Worm (Caenorhabditis elegans) whole organism, L4 larva: ENCODE data around the gene Y48C3A.14.

Experiments
- D1046.2 ChIP-seq: fragments of 200-800 bp; sonication (Bioruptor generic); IDR thresholded peaks from 2 replicates; pipeline ENCODE4 v1.3.6; 2022; ENCODE audit warnings: missing genetic modification characterization, missing compliant biosample characterization
- F49E8.2 ChIP-seq: sonication (generic microtip); optimal IDR thresholded peaks from 2 replicates; lab custom pipeline; 2016; ENCODE audit warnings: missing compliant biosample characterization, mild to moderate bottlenecking, missing genetic modification characterization, borderline replicate concordance
- T20F7.1 ChIP-seq: fragments of 200-800 bp; sonication (Bioruptor generic); optimal IDR thresholded peaks from 2 replicates; lab custom pipeline; 2018; ENCODE audit warnings: mild to moderate bottlenecking, missing genetic modification characterization, missing compliant biosample characterization
- T26A8.4 ChIP-seq: fragments of 200-800 bp; sonication (Bioruptor generic); IDR thresholded peaks from 2 replicates; pipeline ENCODE4 v1.3.6; 2022; ENCODE audit warnings: missing genetic modification characterization, missing compliant biosample characterization
- Y105C5A.15 ChIP-seq: fragments of 200-800 bp; sonication (Bioruptor generic); IDR thresholded peaks from 2 replicates; pipeline ENCODE4 v1.3.6; 2022; ENCODE audit warnings: missing genetic modification characterization, missing compliant biosample characterization
- Y5F2A.4 ChIP-seq: fragments of 200-800 bp; sonication (Bioruptor generic); optimal IDR thresholded peaks from 2 replicates; lab custom pipeline; 2018; ENCODE audit warnings: mild to moderate bottlenecking, missing genetic modification characterization, missing compliant biosample characterization
- aha-1 ChIP-seq: fragments of 150-350 bp; peaks from one replicate; lab custom pipeline; 2014; ENCODE audit warnings: missing biosample characterization, missing genetic modification characterization
- attf-4 ChIP-seq: sonication (generic microtip); optimal IDR thresholded peaks from 3 replicates; lab custom pipeline; 2017; ENCODE audit warnings: missing biosample characterization, missing genetic modification characterization
- ceh-28 ChIP-seq: fragments of 150-350 bp; optimal IDR thresholded peaks from 2 replicates; lab custom pipeline; 2014; ENCODE audit warnings: missing biosample characterization, missing genetic modification reagents, missing genetic modification characterization
- ceh-32 ChIP-seq: sonication (generic microtip); optimal IDR thresholded peaks from 2 replicates; lab custom pipeline; 2016; ENCODE audit warnings: mild to moderate bottlenecking, missing genetic modification characterization, missing compliant biosample characterization; ENCODE audit not compliant: poor library complexity
- cey-2 ChIP-seq: sonication (generic microtip); optimal IDR thresholded peaks from 3 replicates; lab custom pipeline; 2017; ENCODE audit warnings: missing genetic modification characterization, mild to moderate bottlenecking, missing compliant biosample characterization, antibody characterized with exemption, borderline replicate concordance; ENCODE audit not compliant: insufficient read depth
- ctbp-1 ChIP-seq: fragments of 200-800 bp; sonication (Bioruptor generic); IDR thresholded peaks from 2 replicates; pipeline ENCODE4 v1.3.6; 2022; ENCODE audit warnings: missing genetic modification reagents, missing genetic modification characterization, missing compliant biosample characterization
- dmd-6 ChIP-seq: fragments of 200-800 bp; sonication (Bioruptor generic); IDR thresholded peaks from 2 replicates; pipeline ENCODE4 v1.3.6; 2022; ENCODE audit warnings: missing genetic modification reagents, missing genetic modification characterization, missing compliant biosample characterization
- dmd-8 ChIP-seq: fragments of 200-800 bp; sonication (Bioruptor generic); IDR thresholded peaks from 2 replicates; pipeline ENCODE4 v1.3.6; 2022; ENCODE audit warnings: missing genetic modification characterization, missing compliant biosample characterization
- dpl-1 ChIP-seq: fragments of 150-350 bp; optimal IDR thresholded peaks from 2 replicates; lab custom pipeline; 2014; ENCODE audit warnings: missing biosample characterization, missing genetic modification reagents, missing genetic modification characterization
- duxl-1 ChIP-seq: sonication (generic microtip); optimal IDR thresholded peaks from 2 replicates; lab custom pipeline; 2016; ENCODE audit warnings: mild to moderate bottlenecking, missing genetic modification characterization, moderate library complexity, missing compliant biosample characterization; ENCODE audit not compliant: poor library complexity
- dve-1 ChIP-seq: sonication (generic microtip); optimal IDR thresholded peaks from 2 replicates; lab custom pipeline; 2017; ENCODE audit warnings: antibody characterized with exemption, mild to moderate bottlenecking, missing genetic modification characterization, missing compliant biosample characterization; ENCODE audit not compliant: insufficient read depth
- hif-1 ChIP-seq, 2 experiments: sonication (generic microtip); optimal IDR thresholded peaks; 2 replicates each; lab custom pipeline; 2016 to 2017; ENCODE audit warnings: missing compliant biosample characterization in 2 of 2, missing genetic modification characterization in 2 of 2, missing genetic modification reagents in 2 of 2, missing genotype in 2 of 2, mild to moderate bottlenecking in 1 of 2
- hlh-30 ChIP-seq: sonication (generic microtip); optimal IDR thresholded peaks from 2 replicates; lab custom pipeline; 2017; ENCODE audit warnings: antibody characterized with exemption, mild to moderate bottlenecking, missing genetic modification characterization, missing compliant biosample characterization; ENCODE audit not compliant: insufficient read depth
- hmg-1.1 ChIP-seq: fragments of 200-800 bp; sonication (Bioruptor generic); IDR thresholded peaks from 2 replicates; pipeline ENCODE4 v1.3.6; 2022; ENCODE audit warnings: missing genetic modification reagents, missing genetic modification characterization, missing compliant biosample characterization
- lim-7 ChIP-seq: fragments of 200-800 bp; sonication (Bioruptor generic); IDR thresholded peaks from 2 replicates; pipeline ENCODE4 v1.3.6; 2022; ENCODE audit warnings: missing genetic modification characterization, missing compliant biosample characterization
- lin-1 ChIP-seq: fragments of 200-800 bp; sonication (Bioruptor generic); IDR thresholded peaks from 2 replicates; pipeline ENCODE4 v1.3.6; 2022; ENCODE audit warnings: missing genetic modification reagents, missing genetic modification characterization, missing compliant biosample characterization
- lin-13 ChIP-seq: fragments of 150-350 bp; optimal IDR thresholded peaks from 2 replicates; lab custom pipeline; 2014; ENCODE audit warnings: missing biosample characterization, missing genetic modification reagents, missing genetic modification characterization
- lin-38 ChIP-seq: fragments of 200-800 bp; sonication (Bioruptor generic); IDR thresholded peaks from 2 replicates; pipeline ENCODE4 v1.3.6; 2022; ENCODE audit warnings: missing genetic modification reagents, missing genetic modification characterization, missing compliant biosample characterization
- mdl-1 ChIP-seq, 2 experiments: fragments of 150-350 bp in 1 of 2; sonication (generic microtip) in 1 of 2; optimal IDR thresholded peaks; 2 replicates each; lab custom pipeline; 2014 to 2017; ENCODE audit warnings: missing biosample characterization in 2 of 2, missing genetic modification characterization in 2 of 2
- mdt-29 ChIP-seq: fragments of 200-800 bp; sonication (Bioruptor generic); IDR thresholded peaks from 2 replicates; pipeline ENCODE4 v1.3.6; 2022; ENCODE audit warnings: missing genetic modification reagents, missing genetic modification characterization, missing compliant biosample characterization
- mep-1 ChIP-seq: fragments of 150-350 bp; sonication (generic microtip); optimal IDR thresholded peaks from 3 replicates; lab custom pipeline; 2014; ENCODE audit warnings: missing biosample characterization, missing genetic modification characterization
- mxl-3 ChIP-seq: fragments of 200-800 bp; sonication (Bioruptor generic); optimal IDR thresholded peaks from 2 replicates; lab custom pipeline; 2018; ENCODE audit warnings: mild to moderate bottlenecking, missing genetic modification characterization, missing compliant biosample characterization
- nhr-10 ChIP-seq: fragments of 150-350 bp; optimal IDR thresholded peaks from 2 replicates; lab custom pipeline; 2014; ENCODE audit warnings: missing biosample characterization, missing genetic modification characterization
- nhr-11 ChIP-seq: fragments of 150-350 bp; optimal IDR thresholded peaks from 2 replicates; lab custom pipeline; 2014; ENCODE audit warnings: missing biosample characterization, missing genetic modification characterization
- nhr-25 ChIP-seq: sonication (generic microtip); optimal IDR thresholded peaks from 2 replicates; lab custom pipeline; 2017; ENCODE audit warnings: missing genetic modification characterization, mild to moderate bottlenecking, missing compliant biosample characterization, antibody characterized with exemption, moderate library complexity, borderline replicate concordance; ENCODE audit not compliant: insufficient read depth
- nhr-28 ChIP-seq: fragments of 150-350 bp; optimal IDR thresholded peaks from 2 replicates; lab custom pipeline; 2014; ENCODE audit warnings: missing biosample characterization, missing genetic modification characterization
- nhr-6 ChIP-seq: fragments of 150-350 bp; optimal IDR thresholded peaks from 2 replicates; lab custom pipeline; 2014; ENCODE audit warnings: missing biosample characterization, missing genetic modification characterization
- nhr-76 ChIP-seq: fragments of 150-350 bp; optimal IDR thresholded peaks from 2 replicates; lab custom pipeline; 2014; ENCODE audit warnings: missing biosample characterization, missing genetic modification characterization
- rbr-2 ChIP-seq: sonication (generic microtip); optimal IDR thresholded peaks from 2 replicates; lab custom pipeline; 2016; ENCODE audit warnings: missing genotype, missing genetic modification characterization, missing compliant biosample characterization
- saeg-2 ChIP-seq: fragments of 200-800 bp; sonication (Bioruptor generic); IDR thresholded peaks from 2 replicates; pipeline ENCODE4 v1.3.6; 2022; ENCODE audit warnings: missing genetic modification reagents, missing genetic modification characterization, missing compliant biosample characterization
- set-16 ChIP-seq: fragments of 200-800 bp; sonication (Bioruptor generic); IDR thresholded peaks from 2 replicates; pipeline ENCODE4 v1.3.6; 2022; ENCODE audit warnings: missing genetic modification reagents, missing genetic modification characterization, missing compliant biosample characterization
- snpc-4 ChIP-seq: fragments of 150-350 bp; optimal IDR thresholded peaks from 2 replicates; lab custom pipeline; 2014; ENCODE audit warnings: missing biosample characterization, missing genetic modification characterization
- unc-130 ChIP-seq: sonication (generic microtip); optimal IDR thresholded peaks from 2 replicates; lab custom pipeline; 2016; ENCODE audit warnings: missing genetic modification reagents, missing genetic modification characterization, missing compliant biosample characterization
- unc-39 ChIP-seq: sonication (generic microtip); optimal IDR thresholded peaks from 2 replicates; lab custom pipeline; 2017; ENCODE audit warnings: missing biosample characterization, missing genetic modification characterization
- vab-7 ChIP-seq: fragments of 200-800 bp; sonication (Bioruptor generic); IDR thresholded peaks from 2 replicates; pipeline ENCODE4 v1.3.6; 2022; ENCODE audit warnings: missing genetic modification reagents, missing genetic modification characterization, missing compliant biosample characterization
- zfp-2 ChIP-seq: sonication (generic microtip); optimal IDR thresholded peaks from 2 replicates; lab custom pipeline; 2016; ENCODE audit warnings: mild to moderate bottlenecking, missing genetic modification characterization, missing compliant biosample characterization
- zfp-3 ChIP-seq: fragments of 200-800 bp; sonication (Bioruptor generic); conservative IDR thresholded peaks from 2 replicates; pipeline ENCODE4 v1.3.6; 2022; ENCODE audit warnings: missing genetic modification reagents, missing genetic modification characterization, missing compliant biosample characterization
- zip-11 ChIP-seq: fragments of 200-800 bp; sonication (Bioruptor generic); IDR thresholded peaks from 2 replicates; pipeline ENCODE4 v1.3.6; 2022; ENCODE audit warnings: missing genetic modification characterization, missing compliant biosample characterization
- ztf-7 ChIP-seq: fragments of 150-350 bp; optimal IDR thresholded peaks from 2 replicates; lab custom pipeline; 2014; ENCODE audit warnings: missing biosample characterization, missing genetic modification characterization

The Y48C3A.14 gene

DNA sequence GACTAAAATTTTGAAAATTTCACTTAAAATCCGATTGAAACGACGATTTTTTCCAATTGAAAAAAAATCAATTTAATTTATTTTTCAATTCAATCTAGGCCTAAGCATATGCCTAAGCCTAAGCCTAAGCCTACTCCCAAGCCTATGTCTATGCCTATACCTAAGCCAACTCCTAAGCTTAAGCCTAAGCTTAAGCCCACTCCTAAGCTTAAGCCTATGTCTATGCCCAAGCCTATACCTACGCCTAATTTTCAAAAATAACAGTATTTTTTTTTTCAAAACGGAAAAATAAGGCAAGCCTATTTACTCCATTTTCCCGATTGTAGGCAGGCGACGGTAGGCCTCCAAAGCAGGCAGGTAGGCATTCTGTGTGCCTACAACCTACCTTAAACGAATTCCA, 54.7 kb downstream of the Y48C3A.14 start:
- TF ChIP-seq T20F7.1 (GFP tag; lab: Kevin White, UChicago) (no peak), set-16 (GFP tag; lab: Robert Waterston, UW) (no peak), zip-11 (GFP tag; lab: Robert Waterston, UW) (no peak), lin-38 (GFP tag; lab: Robert Waterston, UW) (no peak), nhr-76 (tag; lab: Kevin White, UChicago) (no peak), Y105C5A.15 (GFP tag; lab: Robert Waterston, UW) (no peak), Y5F2A.4 (GFP tag; lab: Kevin White, UChicago) (no peak), attf-4 (tag; lab: Kevin White, UChicago) (no peak), hif-1 (tag; optimal IDR thresholded peaks at IDR 0.05; lab: Kevin White, UChicago) (no peak), ceh-28 (tag; lab: Kevin White, UChicago) (no peak), zfp-3 (GFP tag; lab: Robert Waterston, UW) (no peak), mdt-29 (no peak), dmd-8 (GFP tag; lab: Robert Waterston, UW) (no peak), nhr-10 (no peak), ctbp-1 (GFP tag; lab: Robert Waterston, UW) (no peak)

DNA sequence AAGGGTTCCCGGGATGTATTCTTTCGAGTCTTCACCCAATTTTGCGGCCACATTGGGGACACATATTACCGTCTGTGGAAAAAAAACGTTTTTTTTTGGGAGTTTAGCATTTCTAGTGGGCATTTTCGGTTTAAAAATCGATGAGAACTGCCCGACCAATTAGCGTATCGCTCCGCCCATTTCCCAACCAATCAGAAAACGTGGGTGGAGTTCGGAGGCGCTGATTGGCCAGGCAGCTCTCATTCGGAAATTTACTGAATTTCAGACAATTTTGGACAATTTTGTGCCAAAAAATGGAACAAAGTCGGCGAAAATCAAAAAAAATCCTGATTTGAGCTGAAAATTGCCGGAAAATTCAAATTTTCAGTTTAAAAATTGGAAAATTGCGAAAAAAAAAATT, 57.0 kb downstream of the Y48C3A.14 start:
- no peak for TF ChIP-seq ceh-32 (tag; lab: Kevin White, UChicago)
- no peak for TF ChIP-seq Y5F2A.4 (GFP tag; lab: Kevin White, UChicago)
- no peak for TF ChIP-seq duxl-1
- TF ChIP-seq mep-1 (tag; lab: Kevin White, UChicago): no peak
- TF ChIP-seq nhr-6 (tag; lab: Kevin White, UChicago): no peak
- TF ChIP-seq ctbp-1 (GFP tag; lab: Robert Waterston, UW): no peak
- no peak for TF ChIP-seq unc-39 (tag; lab: Kevin White, UChicago)
- no peak for TF ChIP-seq snpc-4
- TF ChIP-seq mdl-1 (tag; optimal IDR thresholded peaks at IDR 0.05; lab: Kevin White, UChicago): no peak
- TF ChIP-seq nhr-28: no peak
- TF ChIP-seq lin-13 (GFP tag; lab: Kevin White, UChicago): no peak
- no peak for TF ChIP-seq unc-130 (GFP tag; lab: Kevin White, UChicago)

- no peak for TF ChIP-seq cey-2 (tag; lab: Kevin White, UChicago)
- no peak for TF ChIP-seq hmg-1.1 (GFP tag; lab: Robert Waterston, UW)
- TF ChIP-seq saeg-2 (GFP tag; lab: Robert Waterston, UW): no peak
- TF ChIP-seq lim-7 (GFP tag; lab: Robert Waterston, UW): no peak
- no peak for TF ChIP-seq F49E8.2 (tag; lab: Kevin White, UChicago)
- peak; percentile 44 for TF ChIP-seq ceh-28 (tag; lab: Kevin White, UChicago)
- TF ChIP-seq, all 104 proteins: peak for 1
These were observed 57.6 kb downstream of the Y48C3A.14 start, which contains the start of gene tbc-14 for ce11 chrII:13447166-13447643. Gene tbc-14 (minus strand): TSS chrII:13447593.

- TF ChIP-seq lin-13 (GFP tag; lab: Kevin White, UChicago) (peak; percentile 79), mep-1 (tag; lab: Kevin White, UChicago) (peak; percentile 88), lin-1 (GFP tag; lab: Robert Waterston, UW) (0 out of 2 replicates have a peak, but pooled peaks have one; percentile 45), nhr-11 (tag; lab: Kevin White, UChicago) (peak; percentile 85), nhr-25 (peak; percentile 42), dve-1 (peak; percentile 89), T26A8.4 (peak; percentile 72), hmg-1.1 (GFP tag; lab: Robert Waterston, UW) (peak; percentile 77), mxl-3 (GFP tag; lab: Kevin White, UChicago) (peak; percentile 6), zfp-3 (GFP tag; lab: Robert Waterston, UW) (no peak), dpl-1 (GFP tag; lab: Kevin White, UChicago) (peak; percentile 69), ztf-7 (no peak), hlh-30 (tag; lab: Kevin White, UChicago) (peak; percentile 99), aha-1 (tag; lab: Kevin White, UChicago) (peak; percentile 98), rbr-2 (tag; lab: Kevin White, UChicago) (peak; percentile 59), vab-7 (GFP tag; lab: Robert Waterston, UW) (0 out of 2 replicates have a peak, but pooled peaks have one; percentile 19), zfp-2 (tag; lab: Kevin White, UChicago) (no peak), dmd-6 (GFP tag; lab: Robert Waterston, UW) (peak; percentile 78), D1046.2 (GFP tag; lab: Robert Waterston, UW) (no peak), nhr-6 (tag; lab: Kevin White, UChicago) (peak; percentile 74)
These were observed 58.1 kb downstream of the Y48C3A.14 start for ce11 chrII:13447668-13448067.
